Fruit fly (Drosophila melanogaster): ENCODE measurements around the gene ranshi.

DNA sequence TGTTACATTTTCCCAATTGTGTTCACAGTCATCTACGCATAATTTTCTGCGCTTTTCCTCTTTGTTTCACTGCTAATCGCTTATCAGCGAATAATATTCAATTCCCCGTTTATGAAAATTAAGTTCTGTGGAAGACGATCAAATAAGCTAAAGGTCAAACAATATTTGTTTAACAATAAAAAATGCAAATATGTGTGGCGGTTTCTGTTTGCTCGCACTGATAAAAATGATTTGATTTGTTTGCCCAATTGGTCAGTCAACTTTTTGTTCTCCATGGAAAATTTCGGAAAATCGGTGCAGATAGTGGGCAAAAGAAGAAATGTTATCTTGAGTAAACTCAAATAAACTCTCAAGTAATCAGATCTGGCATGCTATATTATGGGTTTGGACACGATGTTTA lies 24.8 kb downstream of the ranshi start:
- TF ChIP-seq pad (GFP tag; optimal IDR thresholded peaks at IDR 0.05) (no peak), Crg-1 (GFP tag; optimal IDR thresholded peaks at IDR 0.05) (no peak), toe (GFP tag; optimal IDR thresholded peaks at IDR 0.05) (no peak), bab1 (GFP tag; optimal IDR thresholded peaks at IDR 0.05) (no peak), CG7101 (tag; optimal IDR thresholded peaks at IDR 0.05) (no peak)

Data from whole organism, adult.